Worm (Caenorhabditis elegans) whole organism, L1 larva: ENCODE data around the gene K01A6.6.

Experiments
- alr-1 ChIP-seq: fragments of 200-800 bp; sonication (Bioruptor generic); optimal IDR thresholded peaks from 2 replicates; lab custom pipeline; 2018; ENCODE audit warnings: borderline replicate concordance, mild to moderate bottlenecking, missing genetic modification characterization, missing compliant biosample characterization
- ceh-82 ChIP-seq, 3 experiments: fragments of 150-350 bp in 1 of 3; sonication (generic microtip) in 2 of 3; optimal IDR thresholded peaks; 2 replicates each; lab custom pipeline; 2014 to 2017; ENCODE audit warnings: missing biosample characterization in 3 of 3, missing genetic modification characterization in 3 of 3
- egl-13 ChIP-seq: sonication (generic microtip); optimal IDR thresholded peaks from 2 replicates; lab custom pipeline; 2016; ENCODE audit warnings: missing genotype, missing genetic modification reagents, missing genetic modification characterization, missing compliant biosample characterization
- fkh-10 ChIP-seq: sonication (generic microtip); optimal IDR thresholded peaks from 2 replicates; lab custom pipeline; 2017; ENCODE audit warnings: missing biosample characterization, missing genetic modification reagents, missing genetic modification characterization
- hlh-17 ChIP-seq: fragments of 200-800 bp; sonication (Bioruptor generic); optimal IDR thresholded peaks from 2 replicates; lab custom pipeline; 2018; ENCODE audit warnings: missing genetic modification characterization, mild to moderate bottlenecking, missing compliant biosample characterization, moderate library complexity, borderline replicate concordance
- lin-35 ChIP-seq, 2 experiments: fragments of 150-350 bp; optimal IDR thresholded peaks; 2 replicates each; lab custom pipeline; 2014; ENCODE audit warnings: missing biosample characterization in 2 of 2, missing genetic modification characterization in 2 of 2, missing genetic modification reagents in 2 of 2
- lsy-2 ChIP-seq, 2 experiments: fragments of 150-350 bp; optimal IDR thresholded peaks; 2 replicates each; lab custom pipeline; 2014; ENCODE audit warnings: missing biosample characterization in 2 of 2, missing genetic modification characterization in 2 of 2
- nhr-11 ChIP-seq: fragments of 150-350 bp; optimal IDR thresholded peaks from 2 replicates; lab custom pipeline; 2014; ENCODE audit warnings: missing biosample characterization, missing genetic modification characterization
- nhr-12 ChIP-seq: sonication (generic microtip); optimal IDR thresholded peaks from 2 replicates; lab custom pipeline; 2017; ENCODE audit warnings: missing biosample characterization, missing genetic modification characterization
- nhr-28 ChIP-seq: fragments of 150-350 bp; optimal IDR thresholded peaks from 2 replicates; lab custom pipeline; 2014; ENCODE audit warnings: missing biosample characterization, missing genetic modification characterization
- unc-98 ChIP-seq: fragments of 200-800 bp; sonication (Bioruptor generic); IDR thresholded peaks from 2 replicates; pipeline ENCODE4 v1.3.6; 2022; ENCODE audit warnings: missing genetic modification characterization, missing compliant biosample characterization
- zag-1 ChIP-seq: fragments of 150-350 bp; optimal IDR thresholded peaks from 2 replicates; lab custom pipeline; 2014; ENCODE audit warnings: missing biosample characterization, missing genetic modification characterization
- ztf-11 ChIP-seq, 2 experiments: sonication (generic microtip); optimal IDR thresholded peaks; 2 replicates each; lab custom pipeline; 2016 to 2017; ENCODE audit warnings: missing genetic modification characterization in 2 of 2, missing biosample characterization in 1 of 2, missing compliant biosample characterization in 1 of 2

DNA sequence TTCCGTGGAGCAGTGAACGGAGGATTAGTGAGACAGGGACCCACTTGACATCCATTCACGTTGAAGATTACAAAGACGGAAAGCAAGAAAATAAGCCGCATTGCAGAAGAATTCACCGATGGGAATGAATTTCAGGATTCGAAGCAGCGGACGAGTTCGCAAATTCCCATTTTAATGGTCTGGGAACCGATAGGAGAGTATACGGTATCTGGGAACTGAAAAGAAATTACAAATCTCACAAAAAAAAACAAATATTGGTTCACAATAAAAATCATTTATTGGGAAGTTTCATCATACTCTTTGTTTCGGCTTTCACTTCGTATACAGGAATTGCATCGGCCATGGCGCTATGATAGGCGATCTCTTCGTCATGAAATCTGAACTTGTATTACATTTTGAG is 19.9 kb downstream of the K01A6.6 start, which contains the start of gene T12A7.10:
- TF ChIP-seq unc-98 (GFP tag; lab: Robert Waterston, UW): no peak
- TF ChIP-seq ztf-11 (tag; optimal IDR thresholded peaks at IDR 0.05; lab: Kevin White, UChicago): no peak
- no peak for TF ChIP-seq alr-1 (tag; lab: Kevin White, UChicago)
- TF ChIP-seq hlh-17 (GFP tag; lab: Kevin White, UChicago): no peak
- TF ChIP-seq egl-13: no peak
- no peak for TF ChIP-seq lin-35 (GFP tag; optimal IDR thresholded peaks at IDR 0.05; lab: Kevin White, UChicago)
- no peak for TF ChIP-seq ceh-82 (tag; optimal IDR thresholded peaks at IDR 0.05; lab: Kevin White, UChicago)
- no peak for TF ChIP-seq zag-1 (tag; lab: Kevin White, UChicago)
- no peak for TF ChIP-seq fkh-10 (GFP tag; lab: Kevin White, UChicago)
- no peak for TF ChIP-seq lsy-2 (tag; optimal IDR thresholded peaks at IDR 0.05; lab: Kevin White, UChicago)
- TF ChIP-seq nhr-28: no peak
- TF ChIP-seq nhr-12: no peak
- no peak for TF ChIP-seq nhr-11 (tag; lab: Kevin White, UChicago)
